Fruit fly (Drosophila melanogaster) Kc167 (cell line): ENCODE data around the gene sals.

Experiments used
- h ChIP-seq: fragments of >200 bp; optimal IDR thresholded peaks from 3 replicates; lab custom pipeline; 2018; ENCODE audit warnings: missing external identifiers
- ttk ChIP-seq: sonication (Bioruptor generic); optimal IDR thresholded peaks from 2 replicates; lab custom pipeline; 2017; ENCODE audit warnings: missing external identifiers

DNA sequence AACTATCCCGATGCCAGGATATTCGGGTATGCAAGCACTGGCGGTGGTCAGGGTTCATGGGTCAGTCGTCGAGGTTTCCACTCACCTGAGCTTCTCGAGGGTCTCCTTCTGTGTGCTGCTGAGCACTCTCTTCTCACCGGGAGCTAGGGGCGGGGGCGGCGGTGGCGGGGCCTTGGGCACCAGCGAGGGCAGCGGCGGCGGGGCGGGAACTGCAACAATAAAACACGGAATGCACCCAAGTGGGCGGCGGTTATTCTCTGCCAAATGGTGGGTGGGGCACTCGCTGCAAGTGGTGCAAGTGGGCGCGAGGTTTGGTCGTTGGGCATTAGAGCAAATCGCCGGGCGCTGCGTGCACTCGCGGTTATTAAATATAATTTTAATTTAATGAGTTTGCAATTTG lies 10.6 kb downstream of the sals start:
- TF ChIP-seq h (lab: Kevin White, UChicago) (no peak), ttk (lab: Kevin White, UChicago) (no peak)
